Worm (Caenorhabditis elegans) whole organism, midembryonic: ENCODE data around the gene rpl-16.

ENCODE experiments used
- T22C8.4 ChIP-seq: fragments of 200-800 bp; sonication (Bioruptor generic); IDR thresholded peaks from 2 replicates; pipeline ENCODE4 v1.3.6; 2022; ENCODE audit warnings: missing genetic modification characterization, missing compliant biosample characterization
- cog-1 ChIP-seq: sonication (generic microtip); optimal IDR thresholded peaks from 2 replicates; lab custom pipeline; 2016; ENCODE audit warnings: missing genetic modification characterization, missing compliant biosample characterization
- flt-1 ChIP-seq: fragments of 200-800 bp; sonication (Bioruptor generic); IDR thresholded peaks from 2 replicates; pipeline ENCODE4 v1.3.6; 2022; ENCODE audit warnings: missing genetic modification characterization, missing compliant biosample characterization
- klf-2 ChIP-seq: fragments of 200-800 bp; sonication (Bioruptor generic); conservative IDR thresholded peaks from 2 replicates; pipeline ENCODE4 v1.3.6; 2022; ENCODE audit warnings: missing genetic modification reagents, missing genetic modification characterization, missing compliant biosample characterization
- med-1 ChIP-seq: sonication (generic microtip); optimal IDR thresholded peaks from 2 replicates; lab custom pipeline; 2017; ENCODE audit warnings: missing genetic modification characterization, mild to moderate bottlenecking, missing compliant biosample characterization, antibody characterized with exemption, missing genetic modification reagents; ENCODE audit not compliant: insufficient read depth
- ref-1 ChIP-seq: fragments of 200-800 bp; sonication (Bioruptor generic); conservative IDR thresholded peaks from 2 replicates; pipeline ENCODE4 v1.3.6; 2022; ENCODE audit warnings: missing genetic modification reagents, missing genetic modification characterization, missing compliant biosample characterization
- tab-1 ChIP-seq: fragments of 200-800 bp; sonication (Bioruptor generic); IDR thresholded peaks from 2 replicates; pipeline ENCODE4 v1.3.6; 2022; ENCODE audit warnings: missing genetic modification characterization, missing compliant biosample characterization
- ztf-23 ChIP-seq: fragments of 200-800 bp; sonication (Bioruptor generic); IDR thresholded peaks from 2 replicates; pipeline ENCODE4 v1.3.6; 2022; ENCODE audit warnings: missing genetic modification reagents, missing genetic modification characterization, missing compliant biosample characterization
- ztf-29 ChIP-seq: fragments of 200-800 bp; sonication (Bioruptor generic); IDR thresholded peaks from 2 replicates; pipeline ENCODE4 v1.3.6; 2022; ENCODE audit warnings: missing genetic modification reagents, missing genetic modification characterization, missing compliant biosample characterization

DNA sequence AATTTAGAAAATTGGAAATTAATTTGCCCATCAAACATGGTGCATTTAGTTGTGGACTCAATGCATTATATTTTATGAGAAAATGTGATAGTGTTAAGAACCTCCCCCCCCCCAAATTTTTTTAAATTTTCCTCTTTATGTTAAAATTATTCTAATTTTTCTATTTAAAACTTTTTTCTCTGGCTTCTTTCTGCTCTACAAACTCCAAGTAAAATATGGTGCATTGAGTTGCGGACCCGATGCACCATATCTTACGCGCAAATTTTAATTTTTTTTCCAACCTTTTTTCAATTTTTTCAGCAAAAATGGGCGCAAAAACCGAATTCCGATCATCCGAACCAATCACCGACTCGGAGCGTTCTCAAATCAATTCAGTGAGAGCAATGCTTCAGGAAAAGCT, 21.1 kb downstream of the rpl-16 start, which contains the start of gene C34C12.6:
- TF ChIP-seq cog-1 (tag; lab: Kevin White, UChicago) (no peak), ztf-23 (no peak), ztf-29 (no peak), tab-1 (no peak), T22C8.4 (GFP tag; lab: Robert Waterston, UW) (no peak), flt-1 (GFP tag; lab: Robert Waterston, UW) (no peak), ref-1 (GFP tag; lab: Robert Waterston, UW) (no peak), klf-2 (GFP tag; lab: Robert Waterston, UW) (no peak), med-1 (GFP tag; lab: Kevin White, UChicago) (no peak)
